Worm (Caenorhabditis elegans) whole organism, young adult: ENCODE measurements around the gene M151.3.

Source experiments
- C06A6.2 ChIP-seq: fragments of 200-800 bp; sonication (Bioruptor generic); conservative IDR thresholded peaks from 2 replicates; pipeline ENCODE4 v1.3.6; 2022; ENCODE audit warnings: missing genetic modification characterization, missing compliant biosample characterization
- Y53G8AR.9 ChIP-seq: fragments of 200-800 bp; sonication (Bioruptor generic); conservative IDR thresholded peaks from 2 replicates; pipeline ENCODE4 v1.3.6; 2022; ENCODE audit warnings: missing genetic modification reagents, missing genetic modification characterization, missing compliant biosample characterization
- hlh-26 ChIP-seq: fragments of 200-800 bp; sonication (Bioruptor generic); conservative IDR thresholded peaks from 2 replicates; pipeline ENCODE4 v1.3.6; 2022; ENCODE audit warnings: missing genetic modification reagents, missing genetic modification characterization, missing compliant biosample characterization
- mel-28 ChIP-seq: sonication (generic microtip); optimal IDR thresholded peaks from 2 replicates; lab custom pipeline; 2016; ENCODE audit warnings: borderline replicate concordance, mild to moderate bottlenecking, missing genetic modification characterization, missing compliant biosample characterization
- pbrm-1 ChIP-seq: fragments of 200-800 bp; sonication (Bioruptor generic); IDR thresholded peaks from 2 replicates; pipeline ENCODE4 v1.3.6; 2022; ENCODE audit warnings: missing genetic modification reagents, missing genetic modification characterization, missing compliant biosample characterization
- snpc-4 ChIP-seq, 5 experiments: fragments of 150-350 bp in 1 of 5; sonication (generic microtip) in 4 of 5; optimal IDR thresholded peaks; 2 replicates each; lab custom pipeline; 2014 to 2018; ENCODE audit warnings: missing genetic modification characterization in 5 of 5, missing biosample characterization in 3 of 5, antibody characterized with exemption in 2 of 5, mild to moderate bottlenecking in 2 of 5, missing compliant biosample characterization in 2 of 5, missing genotype in 2 of 5, moderate library complexity in 2 of 5, missing genetic modification reagents in 1 of 5
- ztf-26 ChIP-seq: sonication (generic microtip); optimal IDR thresholded peaks from 2 replicates; lab custom pipeline; 2017; ENCODE audit warnings: missing genetic modification characterization, missing compliant biosample characterization
- ztf-28 ChIP-seq: fragments of 200-800 bp; sonication (Bioruptor generic); IDR thresholded peaks from 2 replicates; pipeline ENCODE4 v1.3.6; 2022; ENCODE audit warnings: missing genetic modification reagents, missing genetic modification characterization, missing compliant biosample characterization
- ztf-3 ChIP-seq: fragments of 200-800 bp; sonication (Bioruptor generic); optimal IDR thresholded peaks from 2 replicates; lab custom pipeline; 2018; ENCODE audit warnings: mild to moderate bottlenecking, missing genetic modification characterization, missing compliant biosample characterization

DNA sequence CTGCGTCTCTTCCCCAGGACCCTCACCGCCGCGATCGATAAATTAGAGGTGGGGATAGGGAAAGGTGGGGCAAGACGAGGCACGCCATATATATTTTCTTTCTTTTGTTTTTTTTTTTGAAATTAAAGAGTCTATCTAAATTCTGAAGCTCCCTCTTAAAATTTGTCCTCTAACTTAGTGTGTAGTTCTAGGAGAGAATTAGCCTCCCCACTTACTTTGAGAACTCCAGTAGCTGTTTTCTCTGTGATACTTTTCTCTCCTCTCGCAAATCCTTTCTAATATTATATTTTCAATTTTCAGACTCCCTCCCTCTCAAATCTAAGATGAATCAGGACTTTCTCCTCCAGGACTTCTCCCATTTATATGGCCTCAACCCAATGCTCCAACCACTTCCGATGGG is 5.0 kb upstream of the M151.3 start, which contains the start of gene M151.7:
- TF ChIP-seq snpc-4 (GFP tag; optimal IDR thresholded peaks at IDR 0.05; lab: Kevin White, UChicago), result no peak
- no peak for TF ChIP-seq snpc-4 (tag; optimal IDR thresholded peaks at IDR 0.05; lab: Kevin White, UChicago)
- no peak for TF ChIP-seq ztf-28 (GFP tag; lab: Robert Waterston, UW)
- TF ChIP-seq pbrm-1 (GFP tag; lab: Robert Waterston, UW), result no peak
- TF ChIP-seq hlh-26 (GFP tag; lab: Robert Waterston, UW), result no peak
- no peak for TF ChIP-seq C06A6.2 (GFP tag; lab: Robert Waterston, UW)
- no peak for TF ChIP-seq ztf-3 (GFP tag; lab: Kevin White, UChicago)
- TF ChIP-seq Y53G8AR.9, result no peak
- no peak for TF ChIP-seq mel-28 (tag; lab: Kevin White, UChicago)
- no peak for TF ChIP-seq ztf-26 (tag; lab: Kevin White, UChicago)
